Fruit fly (Drosophila melanogaster): Measurements from ENCODE around the gene CG9312.

Gene CG9312

DNA sequence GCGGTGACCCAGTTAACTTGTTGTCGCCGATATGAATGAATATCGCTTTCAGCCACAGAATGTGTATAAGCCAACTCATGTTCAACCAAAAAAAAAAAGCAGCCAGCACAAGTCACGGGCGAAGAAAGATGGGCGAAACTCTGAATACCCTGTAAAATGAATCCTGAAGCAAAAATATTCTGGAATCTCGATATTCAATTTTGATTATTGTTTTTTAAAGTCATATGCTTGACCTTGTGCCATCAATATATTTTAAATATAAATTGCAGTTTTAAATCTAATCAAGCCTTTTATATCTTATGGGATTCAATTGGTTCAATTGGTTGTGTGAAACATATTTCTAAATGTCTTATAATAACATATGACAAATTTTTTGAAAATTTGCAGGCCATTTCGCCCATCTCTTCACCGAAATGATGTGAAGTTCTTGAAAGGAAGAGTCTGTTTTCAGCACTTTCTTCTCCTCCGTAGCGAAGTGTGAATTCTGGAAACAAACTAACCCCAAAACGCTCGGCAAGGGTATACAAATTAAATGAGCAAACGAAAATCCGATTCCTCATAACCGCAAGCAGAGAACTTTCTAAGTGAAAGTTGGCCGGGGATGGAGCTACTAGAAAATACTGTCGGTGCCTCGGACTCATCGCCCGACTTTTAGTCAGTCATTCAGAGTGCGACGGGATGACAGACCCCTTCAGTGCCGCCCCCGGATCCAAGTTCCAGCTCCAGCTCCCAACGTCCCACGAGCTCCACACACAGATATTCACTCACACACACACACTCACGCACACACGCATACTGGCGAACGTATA lies 50.2 kb downstream of the CG9312 start (continued):
- no peak for TF ChIP-seq Dref (GFP tag; IDR thresholded peaks at IDR 0.05)
- 0 out of 3 replicates have a peak, but pooled peaks have one; percentile 15 for TF ChIP-seq row (GFP tag; IDR thresholded peaks at IDR 0.05)
- no peak for TF ChIP-seq CG4854 (GFP tag; optimal IDR thresholded peaks at IDR 0.05)
- peak; percentile 44; the same call in 1 of the 3 replicates for TF ChIP-seq CG17361 (GFP tag; IDR thresholded peaks at IDR 0.05)
- TF ChIP-seq CG4360 (GFP tag; IDR thresholded peaks at IDR 0.05), result no peak
- no peak for TF ChIP-seq Mad (GFP tag; optimal IDR thresholded peaks at IDR 0.05)
- TF ChIP-seq Sry-δ (GFP tag; optimal IDR thresholded peaks at IDR 0.05), result no peak
- TF ChIP-seq CG7271 (tag; optimal IDR thresholded peaks at IDR 0.05), result no peak
- TF ChIP-seq CG5180 (GFP tag; optimal IDR thresholded peaks at IDR 0.05), result no peak
- TF ChIP-seq CG10959 (GFP tag; IDR thresholded peaks at IDR 0.05), result no peak
- TF ChIP-seq D19B (GFP tag; optimal IDR thresholded peaks at IDR 0.05), result peak; percentile 10
- TF ChIP-seq CG3847 (GFP tag; IDR thresholded peaks at IDR 0.05), result no peak
- no peak for TF ChIP-seq Gug (GFP tag; IDR thresholded peaks at IDR 0.05)
- no peak for TF ChIP-seq schlank (tag; optimal IDR thresholded peaks at IDR 0.05)
- TF ChIP-seq CG2199 (GFP tag; IDR thresholded peaks at IDR 0.05), result no peak
- TF ChIP-seq CG32532 (GFP tag; IDR thresholded peaks at IDR 0.05), result no peak
- no peak for TF ChIP-seq dimm (GFP tag; IDR thresholded peaks at IDR 0.05)
- TF ChIP-seq lmd (GFP tag; IDR thresholded peaks at IDR 0.05), result no peak
- no peak for TF ChIP-seq E2f2 (GFP tag; IDR thresholded peaks at IDR 0.05)
- TF ChIP-seq Dbx (GFP tag; IDR thresholded peaks at IDR 0.05), result no peak
- TF ChIP-seq run (tag; optimal IDR thresholded peaks at IDR 0.05), result no peak
- no peak for TF ChIP-seq CG3065 (GFP tag; optimal IDR thresholded peaks at IDR 0.05)
- no peak for TF ChIP-seq CG17912 (GFP tag; optimal IDR thresholded peaks at IDR 0.05)
- no peak for TF ChIP-seq CG11093 (GFP tag; IDR thresholded peaks at IDR 0.05)
- TF ChIP-seq NK7.1 (GFP tag; optimal IDR thresholded peaks at IDR 0.05), result no peak
- TF ChIP-seq CG18599 (GFP tag; optimal IDR thresholded peaks at IDR 0.05), result no peak
- TF ChIP-seq CrebB (tag; optimal IDR thresholded peaks at IDR 0.05), result no peak
- TF ChIP-seq CG18262 (tag; optimal IDR thresholded peaks at IDR 0.05), result peak; percentile 1
- TF ChIP-seq pan (optimal IDR thresholded peaks at IDR 0.05), result no peak
- TF ChIP-seq pan (GFP tag; optimal IDR thresholded peaks at IDR 0.05 in 1 of 2, IDR thresholded peaks at IDR 0.05 in 1 of 2), result no peak
- peak; percentile 15 for TF ChIP-seq Oli (tag; optimal IDR thresholded peaks at IDR 0.05)
- TF ChIP-seq Hand (GFP tag; optimal IDR thresholded peaks at IDR 0.05), result no peak
- TF ChIP-seq ac (GFP tag; optimal IDR thresholded peaks at IDR 0.05), result no peak
- no peak for TF ChIP-seq C15 (GFP tag; IDR thresholded peaks at IDR 0.05)
- no peak for TF ChIP-seq ATbp (GFP tag; optimal IDR thresholded peaks at IDR 0.05)
- no peak for TF ChIP-seq otp (GFP tag; IDR thresholded peaks at IDR 0.05)
- TF ChIP-seq ttk (GFP tag; IDR thresholded peaks at IDR 0.05), result no peak
- TF ChIP-seq Elba2 (GFP tag; optimal IDR thresholded peaks at IDR 0.05), result no peak
- TF ChIP-seq tx (GFP tag; optimal IDR thresholded peaks at IDR 0.05), result no peak
- no peak for TF ChIP-seq Fer1 (GFP tag; optimal IDR thresholded peaks at IDR 0.05)
- no peak for TF ChIP-seq CG4730 (GFP tag; IDR thresholded peaks at IDR 0.05)
- no peak for TF ChIP-seq CG18764 (GFP tag; optimal IDR thresholded peaks at IDR 0.05)
- TF ChIP-seq CG7839 (tag; optimal IDR thresholded peaks at IDR 0.05), result no peak
- TF ChIP-seq CG2116 (GFP tag; optimal IDR thresholded peaks at IDR 0.05), result no peak
- TF ChIP-seq CG7357 (GFP tag; IDR thresholded peaks at IDR 0.05), result no peak
- TF ChIP-seq CG3726 (GFP tag; IDR thresholded peaks at IDR 0.05), result no peak
- TF ChIP-seq Dek (tag; optimal IDR thresholded peaks at IDR 0.05), result no peak
- TF ChIP-seq CG34376 (GFP tag; optimal IDR thresholded peaks at IDR 0.05), result no peak
- TF ChIP-seq CG13775 (GFP tag; optimal IDR thresholded peaks at IDR 0.05), result no peak
- no peak for TF ChIP-seq sens-2 (GFP tag; IDR thresholded peaks at IDR 0.05)
- no peak for TF ChIP-seq CG18619 (GFP tag; optimal IDR thresholded peaks at IDR 0.05)

Data from whole organism, embryonic.